Fruit fly (Drosophila melanogaster) S2 (cell line): ENCODE results near the gene Fer1HCH.

ENCODE experiments used
- CG8478 ChIP-seq: fragments of >200 bp; optimal IDR thresholded peaks from 2 replicates; lab custom pipeline; 2018
- CTCF ChIP-seq, 2 experiments: fragments of >200 bp; optimal IDR thresholded peaks; 2 replicates each; lab custom pipeline; 2018

Gene Fer1HCH

DNA sequence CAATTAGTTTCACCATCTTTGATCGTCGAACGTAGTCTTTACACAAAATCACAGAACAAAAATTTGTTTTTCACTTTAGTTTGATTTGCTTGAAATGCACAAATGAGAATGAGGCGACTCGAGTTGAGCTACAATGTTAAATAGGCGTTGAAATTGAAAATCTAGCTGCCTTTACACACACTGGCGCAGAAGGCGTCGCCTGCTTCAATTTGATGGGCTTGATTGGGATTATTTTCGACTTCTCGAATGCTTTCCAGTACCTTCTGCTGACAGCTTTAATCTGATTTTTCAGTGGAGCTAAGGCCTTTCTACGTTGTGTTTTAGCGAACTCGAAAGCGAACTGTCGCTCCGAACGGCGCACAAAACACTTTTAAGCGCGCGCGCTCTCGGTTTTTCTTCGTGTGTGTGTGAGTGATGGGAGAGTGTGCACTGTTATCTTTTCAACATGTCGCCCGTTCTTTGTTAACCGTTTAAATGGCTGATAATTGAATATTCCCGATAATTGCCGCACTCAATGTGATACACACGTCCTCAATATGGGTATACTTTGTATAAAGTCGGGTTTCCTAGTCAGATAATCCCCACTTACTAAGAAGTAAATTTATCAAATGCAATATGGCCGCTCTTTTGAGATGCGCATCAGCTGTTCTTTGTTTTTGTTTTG lies at the start of gene Fer1HCH, which contains the start of gene Fer2LCH:
Fer1HCH (minus strand) TSS at position 664 of the 664 bp plus-strand sequence.
Fer2LCH (plus strand) TSS at position 290 of the 664 bp plus-strand sequence.
- no peak for TF ChIP-seq CTCF (optimal IDR thresholded peaks at IDR 0.05; lab: Kevin White, UChicago)
- TF ChIP-seq CG8478 = no peak

DNA sequence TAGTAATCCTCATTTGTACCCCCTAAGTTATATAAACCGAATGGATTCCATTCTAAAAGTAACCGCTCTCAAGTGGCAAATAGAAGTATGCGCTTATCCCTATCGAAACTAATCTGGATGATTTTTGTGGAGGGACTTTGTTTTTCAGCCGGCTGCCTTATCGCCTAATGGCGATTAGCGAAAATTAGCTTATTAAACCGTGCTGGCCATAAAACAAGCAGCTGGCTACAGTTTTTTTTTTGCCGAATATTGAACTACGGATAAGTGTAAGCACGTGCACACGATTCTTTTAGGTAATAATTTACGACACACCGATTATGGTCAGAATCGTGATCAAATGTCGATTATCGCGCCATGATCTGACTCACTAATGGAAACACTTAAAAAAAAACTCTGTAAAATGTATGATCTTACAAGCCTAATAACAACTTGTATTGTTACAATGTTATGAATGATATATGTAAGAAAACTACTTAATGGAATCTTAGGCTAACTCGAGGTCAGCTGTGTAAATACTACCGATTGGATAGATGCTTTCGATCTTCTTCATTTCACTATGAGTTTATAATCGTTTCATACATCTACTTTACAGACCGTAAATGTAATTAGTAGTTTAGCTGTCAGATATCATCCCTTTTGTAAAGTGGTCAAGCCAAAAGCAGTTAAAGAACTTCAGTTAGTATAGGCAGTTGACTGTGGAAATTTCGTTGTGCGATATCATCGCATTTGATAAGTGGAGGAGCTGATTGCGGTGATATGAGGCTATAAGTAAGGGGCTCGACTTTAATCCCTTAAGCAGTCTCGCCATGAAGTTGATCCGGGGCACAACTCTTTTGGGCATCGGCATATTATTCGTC lies 43.5 kb upstream of the Fer1HCH start, which contains the start of gene CG15534:
CG15534 (plus strand) TSS at position 807 of the 857 bp plus-strand sequence.
- no peak for TF ChIP-seq CTCF (optimal IDR thresholded peaks at IDR 0.05; lab: Kevin White, UChicago)
- no peak for TF ChIP-seq CG8478

DNA sequence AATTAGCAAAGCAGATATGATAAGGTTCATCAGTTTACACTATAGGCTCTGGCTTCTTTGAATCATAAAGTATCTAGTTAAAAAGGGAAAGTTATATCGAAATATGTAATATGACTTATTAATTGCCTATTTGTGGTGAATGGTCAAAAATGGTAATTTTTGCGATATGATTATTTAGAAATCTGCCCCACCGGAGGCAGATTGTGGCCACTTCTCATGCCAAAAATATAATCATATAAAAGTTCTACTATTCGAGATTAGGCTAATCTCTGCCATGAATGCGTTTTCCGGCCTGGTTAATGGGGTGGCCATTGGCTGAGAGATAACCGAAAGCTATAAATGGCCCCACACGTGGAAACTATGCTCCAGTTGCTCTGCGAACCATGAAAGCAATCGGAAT lies 40.5 kb upstream of the Fer1HCH start, which contains the start of gene CG15533:
CG15533 (plus strand) TSS at position 362 of the 400 bp plus-strand sequence.
- no peak for TF ChIP-seq CTCF (optimal IDR thresholded peaks at IDR 0.05; lab: Kevin White, UChicago)
- no peak for TF ChIP-seq CG8478

DNA sequence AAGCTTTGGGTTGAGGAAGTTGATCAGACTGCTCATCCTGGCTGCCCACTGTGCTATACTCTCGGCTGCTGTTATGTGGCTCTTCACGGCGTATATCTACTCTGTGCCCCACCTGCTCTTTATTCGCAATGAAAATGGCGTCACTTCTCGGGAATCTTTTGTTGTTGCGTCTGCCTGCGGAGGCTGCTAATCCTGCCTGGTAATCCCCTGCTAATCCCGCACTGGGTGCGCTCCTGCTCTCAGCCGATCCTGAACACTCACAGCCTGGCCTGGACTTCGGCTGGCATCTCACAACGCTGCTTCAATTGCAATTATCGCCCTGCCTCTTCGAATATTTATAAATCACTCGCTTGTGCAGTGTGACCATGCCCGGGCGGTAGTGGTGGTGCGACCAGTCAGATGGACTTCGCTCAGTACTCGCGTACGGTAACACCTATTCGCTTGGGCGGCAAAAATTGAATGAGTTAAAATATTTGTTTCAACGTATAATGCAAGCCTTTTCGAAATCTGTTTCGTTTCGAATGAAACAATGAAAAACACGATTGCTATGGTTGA lies 39.9 kb upstream of the Fer1HCH start, which contains the start of gene CG2218:
CG2218 (minus strand) TSS at position 472 of the 555 bp plus-strand sequence.
- TF ChIP-seq CTCF (optimal IDR thresholded peaks at IDR 0.05; lab: Kevin White, UChicago) = peak; percentile 1 to 44
- no peak for TF ChIP-seq CG8478

DNA sequence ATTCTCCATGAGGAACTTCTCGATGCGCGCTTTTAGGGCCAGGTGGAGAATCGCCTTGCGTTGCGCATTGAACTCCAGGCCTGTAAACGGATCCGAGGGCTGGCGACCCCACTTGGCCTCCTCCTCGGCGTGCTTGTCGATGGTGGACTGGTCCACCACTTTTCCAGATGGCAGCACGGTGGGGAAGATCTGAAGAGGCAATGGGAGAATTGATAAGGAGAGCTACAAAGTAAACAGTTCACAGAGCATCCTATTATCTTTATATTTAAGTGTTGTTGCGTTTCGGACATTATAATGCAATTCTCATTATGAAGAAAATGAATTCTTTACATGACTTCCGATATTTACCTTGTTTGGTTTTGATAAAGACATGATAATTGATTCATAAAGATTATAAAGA lies 38.6 kb upstream of the Fer1HCH start:
- no peak for TF ChIP-seq CG8478
- no peak for TF ChIP-seq CTCF (optimal IDR thresholded peaks at IDR 0.05; lab: Kevin White, UChicago)

DNA sequence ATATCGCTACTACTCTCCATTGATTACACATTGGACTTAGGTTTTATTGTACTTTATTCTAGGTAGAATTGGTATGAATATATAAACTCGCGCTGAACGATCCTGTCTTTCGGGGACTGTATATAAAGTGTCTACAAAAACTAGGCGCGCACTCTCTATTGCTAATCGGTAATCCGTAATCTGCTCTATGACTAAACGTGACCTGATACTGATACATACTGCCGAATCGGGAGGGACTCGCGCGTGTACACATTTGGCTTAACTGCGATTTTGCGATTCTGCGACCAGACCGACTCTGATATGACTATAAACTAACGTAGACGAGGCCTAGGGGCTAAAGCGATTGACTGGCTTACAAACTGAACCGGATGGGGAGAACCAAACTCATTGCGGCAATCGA lies 37.6 kb upstream of the Fer1HCH start:
- TF ChIP-seq CG8478 (no peak), CTCF (optimal IDR thresholded peaks at IDR 0.05; lab: Kevin White, UChicago) (no peak)

DNA sequence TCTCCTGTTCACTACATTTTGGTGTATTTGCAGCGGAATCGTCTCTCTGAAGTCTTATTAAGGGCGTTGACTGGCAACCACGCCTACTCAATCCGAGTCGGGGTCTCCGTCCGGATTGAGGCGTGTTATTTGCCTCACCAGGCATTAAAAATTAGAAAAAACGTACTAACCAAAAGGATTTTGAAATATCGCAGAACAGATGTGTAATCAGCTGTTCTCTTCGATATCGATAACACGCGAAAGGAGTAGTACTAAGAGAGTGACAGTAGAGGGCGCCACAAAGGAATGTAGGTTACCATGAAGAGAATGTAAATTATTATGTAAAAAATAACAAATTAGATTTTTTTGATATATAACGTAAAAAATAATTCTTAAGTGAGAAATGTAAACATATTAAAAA lies 37.0 kb upstream of the Fer1HCH start, which contains the start of gene CG15536:
CG15536 (minus strand) TSS at position 170 of the 400 bp plus-strand sequence.
- TF ChIP-seq CG8478 (no peak), CTCF (optimal IDR thresholded peaks at IDR 0.05; lab: Kevin White, UChicago) (peak; percentile 82 to 90)

DNA sequence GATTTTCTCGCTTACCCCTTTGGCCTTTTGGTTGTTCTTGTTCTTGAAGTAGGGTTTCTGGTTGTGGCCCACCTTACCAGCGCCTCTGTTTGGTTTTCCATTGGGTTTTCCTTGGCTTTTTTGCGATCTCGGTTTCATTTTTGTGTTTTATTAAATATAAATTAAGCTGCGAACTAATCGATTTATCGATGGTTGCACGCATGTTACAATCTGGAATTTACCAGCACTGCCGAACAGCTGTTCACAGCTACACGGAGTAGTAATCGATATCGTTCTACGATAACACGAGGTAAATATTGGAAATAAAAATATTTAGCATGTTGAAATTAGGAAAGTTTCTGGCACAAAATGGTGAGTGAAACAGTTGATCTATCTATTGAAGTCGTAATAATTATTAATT lies 35.7 kb upstream of the Fer1HCH start, which contains the start of the genes CG15535 and mRpS18C:
CG15535 (minus strand) TSS at position 235 of the 400 bp plus-strand sequence.
mRpS18C (plus strand) TSS at position 280 of the 400 bp plus-strand sequence.
- TF ChIP-seq CG8478 (no peak), CTCF (optimal IDR thresholded peaks at IDR 0.05; lab: Kevin White, UChicago) (peak in 1 of 2 experiments; percentile 42)

DNA sequence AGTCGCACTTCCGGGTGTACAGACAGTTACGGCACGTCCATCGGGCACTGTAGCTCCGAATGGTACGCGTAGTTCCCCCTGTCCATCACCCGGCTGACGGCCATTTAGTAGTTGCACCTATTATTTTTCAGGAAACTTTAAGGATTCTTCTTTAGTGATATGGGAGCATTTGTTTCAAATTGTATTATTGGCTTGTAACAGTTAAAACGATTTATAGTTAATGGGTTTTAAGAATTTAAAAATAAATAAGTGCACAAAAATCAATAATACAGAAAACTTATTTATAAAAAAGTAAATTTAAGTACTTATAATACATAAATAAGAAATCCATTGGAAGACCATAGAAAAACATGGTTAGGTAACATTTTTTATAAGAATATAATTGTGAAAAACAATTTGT lies 34.9 kb upstream of the Fer1HCH start, which contains the start of the genes CG2217 and CG42740:
CG2217 (minus strand) TSS at position 101 of the 400 bp plus-strand sequence.
CG42740 (minus strand) TSS at position 101 of the 400 bp plus-strand sequence.
- TF ChIP-seq CG8478 = no peak
- no peak for TF ChIP-seq CTCF (optimal IDR thresholded peaks at IDR 0.05; lab: Kevin White, UChicago)

DNA sequence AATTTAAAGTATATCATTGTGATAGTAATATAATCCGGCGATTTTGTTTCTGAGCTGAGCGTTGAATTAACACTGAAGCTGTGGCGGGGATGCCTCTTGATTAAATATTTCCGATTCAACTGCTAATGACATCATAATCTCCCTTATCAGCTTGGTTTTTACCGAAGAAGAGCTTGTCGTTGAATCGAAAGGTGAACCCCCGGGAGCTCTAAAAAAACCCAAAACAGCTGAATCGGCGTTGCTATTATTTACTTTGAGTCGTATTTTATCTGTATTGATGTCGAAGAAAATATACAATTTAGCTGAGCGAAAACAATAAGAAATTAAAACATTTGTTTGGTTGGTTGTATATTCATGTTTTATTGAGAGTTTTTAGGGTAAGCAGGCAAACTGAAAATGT lies 31.2 kb upstream of the Fer1HCH start:
- TF ChIP-seq CTCF (optimal IDR thresholded peaks at IDR 0.05; lab: Kevin White, UChicago) (no peak), CG8478 (no peak)

DNA sequence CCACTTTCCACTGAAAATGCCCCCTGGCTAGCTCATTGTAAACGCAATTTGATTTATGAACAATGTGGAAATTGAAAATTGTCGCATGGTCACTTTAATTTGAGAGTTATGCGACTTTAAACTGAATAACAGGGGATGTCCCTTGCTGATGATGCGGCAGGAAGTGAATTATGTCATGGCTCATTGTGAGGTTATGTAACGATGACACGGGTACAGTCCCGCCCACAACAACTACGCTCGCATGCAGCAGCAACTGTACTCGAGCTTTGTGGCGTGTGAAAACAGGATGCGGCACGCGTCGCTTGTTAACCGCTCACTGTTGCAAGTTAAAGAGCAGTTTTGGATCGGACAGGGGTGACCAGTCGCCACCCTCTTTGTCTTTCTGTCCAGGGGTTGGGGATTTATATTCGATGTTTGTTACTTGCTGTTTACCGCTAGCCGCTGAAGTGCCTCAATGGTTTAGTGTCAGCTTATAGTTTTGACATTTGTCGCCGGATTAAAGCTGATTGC lies 28.8 kb upstream of the Fer1HCH start:
- no peak for TF ChIP-seq CG8478
- no peak for TF ChIP-seq CTCF (optimal IDR thresholded peaks at IDR 0.05; lab: Kevin White, UChicago)

DNA sequence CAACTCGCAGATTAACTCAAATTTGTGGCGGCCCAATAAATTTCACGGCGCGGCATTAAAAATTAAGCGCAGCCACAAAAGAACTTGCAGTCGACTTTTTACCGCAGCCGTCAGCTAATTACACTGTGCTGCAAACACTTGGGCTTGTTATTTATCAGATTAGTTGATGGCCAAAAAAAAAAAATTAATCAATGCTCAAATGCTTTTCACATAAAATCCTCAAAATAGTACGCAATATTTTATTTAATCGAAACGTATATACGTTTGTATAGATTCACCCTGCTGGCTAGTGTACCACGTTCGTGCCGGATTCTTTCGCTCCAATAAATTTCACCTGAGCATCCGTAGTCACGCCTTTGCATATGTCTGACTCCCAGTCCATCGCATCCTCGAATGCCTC lies 25.8 kb upstream of the Fer1HCH start:
- no peak for TF ChIP-seq CTCF (optimal IDR thresholded peaks at IDR 0.05; lab: Kevin White, UChicago)
- no peak for TF ChIP-seq CG8478

DNA sequence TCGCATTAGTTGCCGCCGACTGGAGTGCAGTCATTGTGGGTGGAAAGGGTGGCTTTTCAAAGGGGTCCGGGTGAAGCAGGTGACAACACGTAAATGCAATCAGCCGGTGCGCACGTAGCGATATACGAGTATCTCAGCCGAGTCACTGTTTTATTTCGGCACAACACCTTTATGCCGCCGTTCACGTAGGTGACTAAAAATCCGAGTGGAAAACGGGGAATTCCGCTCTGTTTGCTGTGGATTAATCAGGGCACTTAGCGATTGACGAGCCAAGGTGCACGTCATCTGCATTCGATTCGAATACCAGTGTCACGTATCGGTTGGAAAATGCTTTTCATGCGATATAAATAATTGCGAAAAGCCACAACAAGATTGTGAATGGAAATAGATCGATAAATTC lies 18.5 kb upstream of the Fer1HCH start:
- TF ChIP-seq CTCF (optimal IDR thresholded peaks at IDR 0.05; lab: Kevin White, UChicago) (no peak), CG8478 (no peak)

DNA sequence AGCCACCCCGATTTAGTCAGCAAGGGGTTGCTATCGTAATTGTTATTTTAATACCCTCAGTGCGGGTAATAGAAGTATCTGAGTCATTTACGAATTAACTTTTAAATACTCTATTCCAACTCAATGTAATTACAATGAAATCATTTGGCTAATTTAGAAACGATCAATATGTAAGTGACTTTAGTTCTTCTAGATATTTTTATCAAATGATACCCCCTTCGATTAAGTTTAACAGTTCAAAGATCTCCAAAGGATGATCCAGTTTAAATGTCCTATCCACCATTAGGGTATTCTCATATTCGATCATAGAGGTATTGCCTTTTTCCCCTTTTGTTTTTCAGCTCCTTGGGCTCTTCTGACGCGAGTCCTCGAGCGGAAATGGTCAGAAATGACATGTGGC lies 5.9 kb upstream of the Fer1HCH start:
- TF ChIP-seq CTCF (optimal IDR thresholded peaks at IDR 0.05; lab: Kevin White, UChicago) (no peak), CG8478 (no peak)

DNA sequence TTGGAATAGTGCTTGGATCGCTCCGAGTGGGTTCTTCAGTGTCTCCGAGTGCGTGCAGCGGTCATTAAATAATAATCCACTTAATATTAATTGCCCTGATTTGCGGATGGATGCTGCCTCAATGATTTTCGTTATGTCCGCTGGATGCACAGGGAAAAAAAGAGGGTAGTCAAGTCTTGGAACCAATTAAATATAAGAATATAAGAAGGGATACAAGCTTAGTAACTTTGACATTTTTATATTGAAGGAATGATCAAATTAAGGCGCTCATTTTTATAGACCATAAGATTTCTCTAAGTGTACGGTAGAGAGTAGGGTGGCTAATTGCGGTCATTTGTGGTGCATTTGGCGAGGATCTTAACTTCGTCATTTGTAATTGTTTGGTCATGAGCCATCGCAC lies 4.0 kb upstream of the Fer1HCH start:
- TF ChIP-seq CTCF (optimal IDR thresholded peaks at IDR 0.05; lab: Kevin White, UChicago) (no peak), CG8478 (no peak)
